Fruit fly (Drosophila melanogaster): Measurements from ENCODE around the gene Meltrin.

The Meltrin gene

DNA sequence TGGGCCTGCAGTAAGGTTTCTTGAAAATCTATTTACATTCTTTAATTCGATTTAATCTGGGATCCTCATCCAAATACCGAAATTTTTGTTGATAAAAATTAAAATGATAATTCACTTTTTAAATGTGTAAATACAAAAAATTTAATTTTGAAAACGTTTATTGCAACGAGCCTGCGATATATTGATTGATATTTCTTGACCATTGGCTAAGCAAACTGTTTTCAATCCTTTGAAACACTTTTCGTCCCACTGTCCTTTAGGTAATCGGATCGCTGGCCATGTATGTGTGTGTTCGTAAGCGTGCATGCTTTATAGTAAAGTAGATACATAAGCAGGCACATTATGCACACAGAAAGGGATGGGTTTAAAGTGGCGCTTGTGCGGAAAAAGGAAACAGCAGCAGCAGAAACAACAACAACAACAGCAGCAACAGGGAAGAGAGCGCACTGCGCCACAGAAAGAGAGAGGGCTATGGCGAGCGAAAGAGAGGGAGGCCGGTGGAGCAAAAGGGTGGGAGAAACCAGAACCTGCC lies 72.9 kb downstream of the Meltrin start:
- peak; percentile 23 for TF ChIP-seq tup (GFP tag; optimal IDR thresholded peaks at IDR 0.05)
- peak; percentile 12 for TF ChIP-seq maf-S (GFP tag; optimal IDR thresholded peaks at IDR 0.05)
- peak; percentile 73 for TF ChIP-seq CG17829 (tag; optimal IDR thresholded peaks at IDR 0.05)
- TF ChIP-seq CG11695 (GFP tag; IDR thresholded peaks at IDR 0.05), result no peak; the same call in 2 of the 3 replicates
- TF ChIP-seq dmrt11E (tag; optimal IDR thresholded peaks at IDR 0.05), result peak; percentile 90
- peak; percentile 23 for TF ChIP-seq Spps (tag; optimal IDR thresholded peaks at IDR 0.05)
- TF ChIP-seq scrt (GFP tag; optimal IDR thresholded peaks at IDR 0.05), result peak; percentile 10
- peak; percentile 42 for TF ChIP-seq CG13424 (tag; optimal IDR thresholded peaks at IDR 0.05)
- peak; percentile 5 for TF ChIP-seq CG4854 (GFP tag; optimal IDR thresholded peaks at IDR 0.05)
- peak; percentile 17 for TF ChIP-seq CG10267 (tag; optimal IDR thresholded peaks at IDR 0.05)
- no peak for TF ChIP-seq prd (optimal IDR thresholded peaks at IDR 0.05)
- peak; percentile 53; the same call in 2 of the 3 replicates for TF ChIP-seq prd (GFP tag; IDR thresholded peaks at IDR 0.05)
- no peak for TF ChIP-seq fd102C (GFP tag; optimal IDR thresholded peaks at IDR 0.05)
- TF ChIP-seq phol (tag; optimal IDR thresholded peaks at IDR 0.05), result peak; percentile 73
- no peak for TF ChIP-seq grn (GFP tag; optimal IDR thresholded peaks at IDR 0.05)
- TF ChIP-seq wor (GFP tag; IDR thresholded peaks at IDR 0.05), result no peak
- TF ChIP-seq Stat92E (GFP tag; optimal IDR thresholded peaks at IDR 0.05), result peak in 1 of 3 experiments; percentile 31
- TF ChIP-seq Oli (tag; optimal IDR thresholded peaks at IDR 0.05), result peak; percentile 69
- peak; percentile 12 for TF ChIP-seq HLHmδ (GFP tag; optimal IDR thresholded peaks at IDR 0.05)
- TF ChIP-seq salm (tag; optimal IDR thresholded peaks at IDR 0.05), result no peak
- peak; percentile 57 for TF ChIP-seq Hsf (GFP tag; optimal IDR thresholded peaks at IDR 0.05)
- no peak for TF ChIP-seq Dip3 (GFP tag; optimal IDR thresholded peaks at IDR 0.05)
- peak; percentile 38 for TF ChIP-seq CG8924 (tag; optimal IDR thresholded peaks at IDR 0.05)
- peak; percentile 70 for TF ChIP-seq CG12391 (tag; optimal IDR thresholded peaks at IDR 0.05)
- TF ChIP-seq CG11398 (GFP tag; optimal IDR thresholded peaks at IDR 0.05), result no peak
- peak; percentile 59; the same call in 1 of the 2 replicates for TF ChIP-seq vvl (GFP tag; IDR thresholded peaks at IDR 0.05)
- no peak for TF ChIP-seq BEAF-32 (GFP tag; optimal IDR thresholded peaks at IDR 0.05)
- peak; percentile 57 for TF ChIP-seq CG2202 (tag; optimal IDR thresholded peaks at IDR 0.05)
- peak; percentile 57 for TF ChIP-seq chn (GFP tag; optimal IDR thresholded peaks at IDR 0.05)
- TF ChIP-seq Pdp1 (GFP tag; optimal IDR thresholded peaks at IDR 0.05), result peak; percentile 54 to 69
- peak; percentile 58 for TF ChIP-seq Six4 (GFP tag; optimal IDR thresholded peaks at IDR 0.05)
- 0 out of 2 replicates have a peak, but pooled peaks have one; percentile 8 for TF ChIP-seq sim (GFP tag; IDR thresholded peaks at IDR 0.05)
- TF ChIP-seq CG4730 (GFP tag; IDR thresholded peaks at IDR 0.05), result no peak
- no peak; the same call in 1 of the 2 replicates for TF ChIP-seq CG10366 (GFP tag; IDR thresholded peaks at IDR 0.05)
- TF ChIP-seq Xbp1 (GFP tag; optimal IDR thresholded peaks at IDR 0.05), result peak; percentile 50
- no peak for TF ChIP-seq CG4820 (GFP tag; optimal IDR thresholded peaks at IDR 0.05)
- no peak for TF ChIP-seq Deaf1 (tag; optimal IDR thresholded peaks at IDR 0.05)
- TF ChIP-seq peb (GFP tag; IDR thresholded peaks at IDR 0.05), result peak; percentile 13; the same call in 1 of the 2 replicates
- peak; percentile 80 for TF ChIP-seq Drgx (GFP tag; IDR thresholded peaks at IDR 0.05)
- no peak for TF ChIP-seq CG13296 (GFP tag; optimal IDR thresholded peaks at IDR 0.05)
- TF ChIP-seq C15 (GFP tag; IDR thresholded peaks at IDR 0.05), result no peak
- peak; percentile 44 for TF ChIP-seq fd96Cb (tag; optimal IDR thresholded peaks at IDR 0.05)
- no peak for TF ChIP-seq al (GFP tag; IDR thresholded peaks at IDR 0.05)
- no peak for TF ChIP-seq seq (GFP tag; IDR thresholded peaks at IDR 0.05)
- peak; percentile 56 for TF ChIP-seq CG10209 (GFP tag; optimal IDR thresholded peaks at IDR 0.05)
- TF ChIP-seq lbe (GFP tag; optimal IDR thresholded peaks at IDR 0.05), result peak; percentile 56
- TF ChIP-seq Mes4 (GFP tag; optimal IDR thresholded peaks at IDR 0.05), result peak; percentile 12
- peak; percentile 2 for TF ChIP-seq pum (GFP tag; optimal IDR thresholded peaks at IDR 0.05)
- TF ChIP-seq bsh (GFP tag; optimal IDR thresholded peaks at IDR 0.05), result peak; percentile 78 to 80
- TF ChIP-seq CG32767 (GFP tag; IDR thresholded peaks at IDR 0.05), result no peak

Data from whole organism, embryonic.